Worm (Caenorhabditis elegans) whole organism, midembryonic: ENCODE measurements around the gene W01A11.1.

Experiments used
- T22C8.4 ChIP-seq: fragments of 200-800 bp; sonication (Bioruptor generic); IDR thresholded peaks from 2 replicates; pipeline ENCODE4 v1.3.6; 2022; ENCODE audit warnings: missing genetic modification characterization, missing compliant biosample characterization
- cog-1 ChIP-seq: sonication (generic microtip); optimal IDR thresholded peaks from 2 replicates; lab custom pipeline; 2016; ENCODE audit warnings: missing genetic modification characterization, missing compliant biosample characterization
- flt-1 ChIP-seq: fragments of 200-800 bp; sonication (Bioruptor generic); IDR thresholded peaks from 2 replicates; pipeline ENCODE4 v1.3.6; 2022; ENCODE audit warnings: missing genetic modification characterization, missing compliant biosample characterization
- klf-2 ChIP-seq: fragments of 200-800 bp; sonication (Bioruptor generic); conservative IDR thresholded peaks from 2 replicates; pipeline ENCODE4 v1.3.6; 2022; ENCODE audit warnings: missing genetic modification reagents, missing genetic modification characterization, missing compliant biosample characterization
- med-1 ChIP-seq: sonication (generic microtip); optimal IDR thresholded peaks from 2 replicates; lab custom pipeline; 2017; ENCODE audit warnings: missing genetic modification characterization, mild to moderate bottlenecking, missing compliant biosample characterization, antibody characterized with exemption, missing genetic modification reagents; ENCODE audit not compliant: insufficient read depth
- ref-1 ChIP-seq: fragments of 200-800 bp; sonication (Bioruptor generic); conservative IDR thresholded peaks from 2 replicates; pipeline ENCODE4 v1.3.6; 2022; ENCODE audit warnings: missing genetic modification reagents, missing genetic modification characterization, missing compliant biosample characterization
- tab-1 ChIP-seq: fragments of 200-800 bp; sonication (Bioruptor generic); IDR thresholded peaks from 2 replicates; pipeline ENCODE4 v1.3.6; 2022; ENCODE audit warnings: missing genetic modification characterization, missing compliant biosample characterization
- ztf-23 ChIP-seq: fragments of 200-800 bp; sonication (Bioruptor generic); IDR thresholded peaks from 2 replicates; pipeline ENCODE4 v1.3.6; 2022; ENCODE audit warnings: missing genetic modification reagents, missing genetic modification characterization, missing compliant biosample characterization
- ztf-29 ChIP-seq: fragments of 200-800 bp; sonication (Bioruptor generic); IDR thresholded peaks from 2 replicates; pipeline ENCODE4 v1.3.6; 2022; ENCODE audit warnings: missing genetic modification reagents, missing genetic modification characterization, missing compliant biosample characterization

The W01A11.1 gene

ce11 chrV:6551707-6552390, 52.8 kb downstream of the W01A11.1 start, which contains the start of gene twk-10:
twk-10 (plus strand) TSS chrV:6552340.
- TF ChIP-seq cog-1 (no peak), med-1 (GFP tag; lab: Kevin White, UChicago) (no peak), ztf-29 (no peak), T22C8.4 (no peak; the same call in 1 of the 2 replicates), klf-2 (no peak), tab-1 (GFP tag; lab: Robert Waterston, UW) (0 out of 2 replicates have a peak, but pooled peaks have one; percentile 57), ztf-23 (GFP tag; lab: Robert Waterston, UW) (no peak), flt-1 (peak; percentile 60; the same call in 1 of the 2 replicates), ref-1 (GFP tag; lab: Robert Waterston, UW) (peak; percentile 51; the same call in 1 of the 2 replicates)
